Fruit fly (Drosophila melanogaster): ENCODE measurements around the gene Girdin.

DNA sequence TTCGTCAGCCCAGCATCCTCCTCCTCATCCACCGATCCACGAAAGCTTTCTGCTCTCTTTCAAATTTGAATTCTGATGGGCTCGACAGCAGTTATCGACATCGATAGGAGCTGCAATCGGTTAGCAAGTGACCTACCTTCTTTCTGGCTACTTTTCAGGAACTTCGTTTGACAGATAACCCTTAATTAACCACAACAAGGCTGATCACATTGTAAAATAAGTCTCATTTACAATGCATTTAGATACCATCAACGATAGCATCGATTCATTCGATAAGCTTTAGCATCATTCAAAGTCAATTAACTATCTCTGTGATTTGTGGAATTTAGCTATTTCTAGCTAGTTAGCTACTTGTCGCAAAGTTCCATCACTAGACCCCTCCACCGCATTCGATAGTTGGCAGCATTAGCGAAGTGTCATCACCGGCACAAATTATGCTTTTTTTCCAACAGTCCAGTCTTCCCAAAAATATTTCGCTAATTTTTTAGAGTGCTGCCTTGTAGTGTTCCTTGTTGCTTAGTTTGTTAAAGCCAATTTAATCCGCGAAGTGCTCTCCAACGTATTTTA, at the start of gene Girdin, which contains the start of gene MnM:
- TF ChIP-seq N (GFP tag; optimal IDR thresholded peaks at IDR 0.05) (no peak), Hnf4 (GFP tag; optimal IDR thresholded peaks at IDR 0.05) (no peak), lola (GFP tag; optimal IDR thresholded peaks at IDR 0.05) (no peak), brk (GFP tag; optimal IDR thresholded peaks at IDR 0.05) (no peak), dsf (GFP tag; optimal IDR thresholded peaks at IDR 0.05; ENCODE audit: borderline replicate concordance) (no peak), h (GFP tag; optimal IDR thresholded peaks at IDR 0.05) (no peak), Abd-B (GFP tag; optimal IDR thresholded peaks at IDR 0.05) (no peak), jim (GFP tag; optimal IDR thresholded peaks at IDR 0.05) (no peak), pan (optimal IDR thresholded peaks at IDR 0.05) (no peak), dl (GFP tag; optimal IDR thresholded peaks at IDR 0.05; ENCODE audit: insufficient read depth in 1 of 2, partially characterized antibody in 2 of 2) (no peak), foxo (GFP tag; optimal IDR thresholded peaks at IDR 0.05) (peak in 1 of 2 experiments; percentile 82), usp (GFP tag; optimal IDR thresholded peaks at IDR 0.05) (no peak), Sp1 (GFP tag; optimal IDR thresholded peaks at IDR 0.05) (no peak), HLH106 (tag; optimal IDR thresholded peaks at IDR 0.05) (peak; percentile 65)
